Fruit fly (Drosophila melanogaster): Measurements from ENCODE around the gene CG9837.

Gene CG9837

dm6 chr3R:8822919-8823318 lies 9.5 kb upstream of the CG9837 start:
- no peak for TF ChIP-seq CrebA (GFP tag; optimal IDR thresholded peaks at IDR 0.05; ENCODE audit: borderline replicate concordance)
- no peak for TF ChIP-seq dl (GFP tag; optimal IDR thresholded peaks at IDR 0.05; ENCODE audit: insufficient read depth in 1 of 2, partially characterized antibody in 2 of 2)
- no peak for TF ChIP-seq br (GFP tag; optimal IDR thresholded peaks at IDR 0.05)
- no peak for TF ChIP-seq ey (GFP tag; optimal IDR thresholded peaks at IDR 0.05)
- no peak for TF ChIP-seq lola (GFP tag; optimal IDR thresholded peaks at IDR 0.05)
- TF ChIP-seq pan (optimal IDR thresholded peaks at IDR 0.05), result no peak
- TF ChIP-seq rgr (GFP tag; optimal IDR thresholded peaks at IDR 0.05), result no peak
- TF ChIP-seq Myc (optimal IDR thresholded peaks at IDR 0.05), result no peak
- TF ChIP-seq jim (GFP tag; optimal IDR thresholded peaks at IDR 0.05), result no peak
- TF ChIP-seq dmrt93B (GFP tag; optimal IDR thresholded peaks at IDR 0.05), result no peak
- no peak for TF ChIP-seq h (GFP tag; optimal IDR thresholded peaks at IDR 0.05)
- no peak for TF ChIP-seq Jra (GFP tag; optimal IDR thresholded peaks at IDR 0.05)
- no peak for TF ChIP-seq Mio (GFP tag; optimal IDR thresholded peaks at IDR 0.05)
- no peak for TF ChIP-seq dsf (GFP tag; optimal IDR thresholded peaks at IDR 0.05; ENCODE audit: borderline replicate concordance)
- TF ChIP-seq fru (GFP tag; optimal IDR thresholded peaks at IDR 0.05), result no peak
- no peak for TF ChIP-seq N (GFP tag; optimal IDR thresholded peaks at IDR 0.05)
- no peak for TF ChIP-seq brk (GFP tag; optimal IDR thresholded peaks at IDR 0.05)
- no peak for TF ChIP-seq Rel (GFP tag; optimal IDR thresholded peaks at IDR 0.05)
- no peak for TF ChIP-seq Rel (tag; optimal IDR thresholded peaks at IDR 0.05)

DNA sequence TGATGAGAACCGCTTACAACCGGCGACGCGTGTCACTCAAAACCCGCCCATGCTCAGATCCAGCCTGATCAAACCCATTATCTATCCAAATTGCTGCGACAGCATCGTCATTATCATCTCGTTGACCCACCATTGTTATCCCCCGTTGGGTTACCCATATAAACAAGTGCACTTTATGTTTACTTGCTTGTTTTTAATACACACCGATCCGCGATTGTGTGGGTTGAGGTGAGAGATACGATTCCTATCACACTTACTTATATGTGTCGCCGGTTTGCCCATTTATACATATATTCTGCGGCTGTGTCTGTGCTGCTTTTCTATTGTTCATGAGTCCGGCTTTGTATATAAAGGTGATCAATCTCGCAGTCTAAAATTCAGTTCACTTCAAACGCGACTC lies 8.2 kb upstream of the CG9837 start, which contains the start of gene CG8369:
TSS of gene CG8369 (plus strand) at position 386 of the 400 bp plus-strand sequence.
- TF ChIP-seq Myc (optimal IDR thresholded peaks at IDR 0.05) (no peak), Rel (GFP tag; optimal IDR thresholded peaks at IDR 0.05) (no peak), Rel (tag; optimal IDR thresholded peaks at IDR 0.05) (peak; percentile 94), br (GFP tag; optimal IDR thresholded peaks at IDR 0.05) (no peak), Dif (GFP tag; optimal IDR thresholded peaks at IDR 0.05; ENCODE audit: partially characterized antibody) (no peak), jim (GFP tag; optimal IDR thresholded peaks at IDR 0.05) (no peak)

dm6 chr3R:8820428-8820912 lies 7.1 kb upstream of the CG9837 start, which contains the start of gene aqz:
Gene aqz (minus strand): TSS chr3R:8820682.
- TF ChIP-seq br (GFP tag; optimal IDR thresholded peaks at IDR 0.05) (peak; percentile 45), psq (GFP tag; optimal IDR thresholded peaks at IDR 0.05) (peak; percentile 24), usp (GFP tag; optimal IDR thresholded peaks at IDR 0.05) (no peak), HLH106 (tag; optimal IDR thresholded peaks at IDR 0.05) (peak; percentile 55), foxo (GFP tag; optimal IDR thresholded peaks at IDR 0.05) (peak in 1 of 2 experiments; percentile 51), Myc (optimal IDR thresholded peaks at IDR 0.05) (peak; percentile 57), Dfd (GFP tag; optimal IDR thresholded peaks at IDR 0.05) (no peak), pan (optimal IDR thresholded peaks at IDR 0.05) (no peak), h (GFP tag; optimal IDR thresholded peaks at IDR 0.05) (peak; percentile 79), dl (GFP tag; optimal IDR thresholded peaks at IDR 0.05; ENCODE audit: insufficient read depth in 1 of 2, partially characterized antibody in 2 of 2) (no peak), dmrt93B (GFP tag; optimal IDR thresholded peaks at IDR 0.05) (no peak), Rel (GFP tag; optimal IDR thresholded peaks at IDR 0.05) (no peak), Rel (tag; optimal IDR thresholded peaks at IDR 0.05) (peak; percentile 74), dsf (GFP tag; optimal IDR thresholded peaks at IDR 0.05; ENCODE audit: borderline replicate concordance) (peak; percentile 5), ey (GFP tag; optimal IDR thresholded peaks at IDR 0.05) (peak; percentile 33), Dif (GFP tag; optimal IDR thresholded peaks at IDR 0.05; ENCODE audit: partially characterized antibody) (peak; percentile 54), sage (GFP tag; optimal IDR thresholded peaks at IDR 0.05) (peak; percentile 16), Hnf4 (GFP tag; optimal IDR thresholded peaks at IDR 0.05) (peak; percentile 59), OdsH (GFP tag; optimal IDR thresholded peaks at IDR 0.05) (no peak), jim (GFP tag; optimal IDR thresholded peaks at IDR 0.05) (peak; percentile 5), Abd-B (GFP tag; optimal IDR thresholded peaks at IDR 0.05) (no peak), lola (GFP tag; optimal IDR thresholded peaks at IDR 0.05) (no peak), CG9705 (GFP tag; optimal IDR thresholded peaks at IDR 0.05) (peak; percentile 48), Sp1 (GFP tag; optimal IDR thresholded peaks at IDR 0.05) (peak; percentile 65), woc (GFP tag; optimal IDR thresholded peaks at IDR 0.05) (peak; percentile 4), CG32264 (GFP tag; optimal IDR thresholded peaks at IDR 0.05) (no peak), rgr (GFP tag; optimal IDR thresholded peaks at IDR 0.05) (peak; percentile 56), Jra (GFP tag; optimal IDR thresholded peaks at IDR 0.05) (peak; percentile 97), tai (GFP tag; optimal IDR thresholded peaks at IDR 0.05) (peak; percentile 50), sv (GFP tag; optimal IDR thresholded peaks at IDR 0.05) (peak; percentile 46), Vsx2 (GFP tag; optimal IDR thresholded peaks at IDR 0.05; ENCODE audit: partially characterized antibody) (no peak), Hr83 (GFP tag; optimal IDR thresholded peaks at IDR 0.05; ENCODE audit: poor library complexity, severe bottlenecking) (peak; percentile 90), CrebA (GFP tag; optimal IDR thresholded peaks at IDR 0.05; ENCODE audit: borderline replicate concordance) (no peak), Hr78 (GFP tag; optimal IDR thresholded peaks at IDR 0.05) (no peak), brk (GFP tag; optimal IDR thresholded peaks at IDR 0.05) (peak; percentile 8), Mio (GFP tag; optimal IDR thresholded peaks at IDR 0.05) (no peak), N (GFP tag; optimal IDR thresholded peaks at IDR 0.05) (no peak), GATAd (GFP tag; optimal IDR thresholded peaks at IDR 0.05) (no peak), fru (GFP tag; optimal IDR thresholded peaks at IDR 0.05) (peak; percentile 56)

All from whole organism, wandering third instar larva.